Worm (Caenorhabditis elegans): ENCODE measurements around the gene C18E9.8.
A peak's percentile ranks its signal among the peaks of the same experiment; 100 is the strongest.

Gene C18E9.8

ce11 chrII:9029218-9029672, 41.4 kb upstream of the C18E9.8 start, which contains the start of gene F37B12.1:
Gene F37B12.1, minus strand, starts transcription at chrII:9029268.
- TF ChIP-seq blmp-1 (tag; optimal IDR thresholded peaks at IDR 0.05): peak; percentile 7
- TF ChIP-seq lin-35 (GFP tag; optimal IDR thresholded peaks at IDR 0.05): no peak
- TF ChIP-seq elt-3 (tag; optimal IDR thresholded peaks at IDR 0.05): peak in 1 of 6 experiments; percentile 14
- no peak for TF ChIP-seq ces-1 (GFP tag; optimal IDR thresholded peaks at IDR 0.05)

ce11 chrII:9028096-9028495, 40.2 kb upstream of the C18E9.8 start:
- TF ChIP-seq blmp-1 (tag; optimal IDR thresholded peaks at IDR 0.05) (peak; percentile 79), nhr-71 (tag; optimal IDR thresholded peaks at IDR 0.05) (peak; percentile 34), lin-15B (tag; optimal IDR thresholded peaks at IDR 0.05) (no peak), snu-23 (GFP tag; optimal IDR thresholded peaks at IDR 0.05) (peak; percentile 11), dpl-1 (GFP tag; optimal IDR thresholded peaks at IDR 0.05) (no peak), xbp-1 (tag; optimal IDR thresholded peaks at IDR 0.05) (no peak), nhr-19 (GFP tag; conservative IDR thresholded peaks at IDR 0.05) (0 out of 2 replicates have a peak, but pooled peaks have one; percentile 32), nhr-85 (tag) (peak; percentile 85), nhr-20 (tag; optimal IDR thresholded peaks at IDR 0.05) (peak; percentile 36), fkh-8 (tag; optimal IDR thresholded peaks at IDR 0.05) (no peak), elt-3 (tag; optimal IDR thresholded peaks at IDR 0.05) (peak; percentile 22 to 98 (median 56)), lin-14 (GFP tag; optimal IDR thresholded peaks at IDR 0.05) (peak; percentile 42)

DNA sequence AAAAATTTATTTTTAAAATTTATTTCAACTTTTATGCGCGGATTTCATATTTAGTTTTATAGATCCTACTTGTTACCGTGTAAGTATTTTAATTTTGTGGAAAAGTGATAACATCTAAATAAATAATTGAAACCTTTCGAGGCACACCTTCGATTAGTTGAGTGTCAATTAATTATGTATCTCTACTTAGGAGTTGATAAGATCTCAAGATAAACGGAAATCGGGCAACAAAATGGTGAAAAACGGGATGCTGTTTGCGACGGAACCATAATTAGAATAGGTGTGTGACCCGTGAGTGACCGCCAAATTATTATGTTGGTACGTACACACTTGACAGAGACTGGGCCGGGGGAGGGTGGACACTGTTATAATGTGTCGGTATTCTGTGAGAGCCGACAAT, 38.5 kb upstream of the C18E9.8 start:
- TF ChIP-seq dsc-1 (tag; optimal IDR thresholded peaks at IDR 0.05): no peak
- no peak for TF ChIP-seq sox-4 (tag; optimal IDR thresholded peaks at IDR 0.05)
- TF ChIP-seq ceh-90 (tag; optimal IDR thresholded peaks at IDR 0.05): no peak
- TF ChIP-seq nhr-76 (tag; optimal IDR thresholded peaks at IDR 0.05): no peak
- TF ChIP-seq aha-1 (tag; optimal IDR thresholded peaks at IDR 0.05): no peak
- TF ChIP-seq mdl-1 (tag; optimal IDR thresholded peaks at IDR 0.05): no peak
- no peak for TF ChIP-seq lin-13 (GFP tag; optimal IDR thresholded peaks at IDR 0.05)
- TF ChIP-seq snu-23 (GFP tag; optimal IDR thresholded peaks at IDR 0.05): no peak
- no peak for TF ChIP-seq nhr-28 (tag; optimal IDR thresholded peaks at IDR 0.05)
- TF ChIP-seq nhr-84 (tag; optimal IDR thresholded peaks at IDR 0.05): no peak
- TF ChIP-seq sup-37 (GFP tag; optimal IDR thresholded peaks at IDR 0.05): no peak
- no peak for TF ChIP-seq lin-39 (tag; optimal IDR thresholded peaks at IDR 0.05)
- TF ChIP-seq tbx-2 (tag; optimal IDR thresholded peaks at IDR 0.05): no peak
- peak; percentile 82 for TF ChIP-seq nhr-85 (tag)
- TF ChIP-seq pqm-1 (tag; optimal IDR thresholded peaks at IDR 0.05): no peak
- TF ChIP-seq lin-14 (GFP tag; optimal IDR thresholded peaks at IDR 0.05): peak; percentile 21
- TF ChIP-seq fkh-8 (tag; optimal IDR thresholded peaks at IDR 0.05): no peak
- TF ChIP-seq lin-35 (GFP tag; optimal IDR thresholded peaks at IDR 0.05): no peak
- peak; percentile 11 for TF ChIP-seq blmp-1 (tag; optimal IDR thresholded peaks at IDR 0.05)
- TF ChIP-seq zip-4 (GFP tag; optimal IDR thresholded peaks at IDR 0.05): no peak
- TF ChIP-seq rnt-1 (tag; optimal IDR thresholded peaks at IDR 0.05): peak; percentile 20
- no peak for TF ChIP-seq mab-9 (GFP tag; IDR thresholded peaks at IDR 0.05)
- TF ChIP-seq lsy-2 (tag; optimal IDR thresholded peaks at IDR 0.05): no peak
- TF ChIP-seq Y116A8C.19 (tag; optimal IDR thresholded peaks at IDR 0.05; ENCODE audit: borderline replicate concordance): no peak
- no peak for TF ChIP-seq lir-3 (tag; optimal IDR thresholded peaks at IDR 0.05; ENCODE audit: poor library complexity)
- no peak for TF ChIP-seq elt-3 (tag; optimal IDR thresholded peaks at IDR 0.05)
- no peak for TF ChIP-seq ets-5 (GFP tag; IDR thresholded peaks at IDR 0.05)

- TF ChIP-seq nhr-11 (tag; optimal IDR thresholded peaks at IDR 0.05) (no peak), ceh-88 (GFP tag; IDR thresholded peaks at IDR 0.05) (no peak), lin-13 (GFP tag; optimal IDR thresholded peaks at IDR 0.05) (no peak), sup-37 (GFP tag; optimal IDR thresholded peaks at IDR 0.05) (no peak), mdl-1 (tag; optimal IDR thresholded peaks at IDR 0.05) (no peak), ceh-82 (tag; optimal IDR thresholded peaks at IDR 0.05) (no peak), lsy-2 (tag; optimal IDR thresholded peaks at IDR 0.05) (no peak), lin-14 (GFP tag; optimal IDR thresholded peaks at IDR 0.05) (no peak), lin-15B (tag; optimal IDR thresholded peaks at IDR 0.05) (no peak), nhr-28 (tag; optimal IDR thresholded peaks at IDR 0.05) (no peak), aha-1 (tag; optimal IDR thresholded peaks at IDR 0.05) (no peak), lir-3 (tag; optimal IDR thresholded peaks at IDR 0.05; ENCODE audit: poor library complexity) (no peak), C34B4.2 (tag; optimal IDR thresholded peaks at IDR 0.05) (no peak), ztf-4 (tag; optimal IDR thresholded peaks at IDR 0.05) (no peak), lin-39 (tag; optimal IDR thresholded peaks at IDR 0.05) (no peak), C16A3.4 (tag; optimal IDR thresholded peaks at IDR 0.05) (no peak), snpc-4 (tag; optimal IDR thresholded peaks at IDR 0.05) (no peak), elt-3 (tag; optimal IDR thresholded peaks at IDR 0.05) (no peak), nhr-77 (tag; optimal IDR thresholded peaks at IDR 0.05) (no peak), dsc-1 (tag; optimal IDR thresholded peaks at IDR 0.05) (no peak)
Observed at ce11 chrII:9024312-9024711, 36.5 kb upstream of the C18E9.8 start.

Data from whole organism, L1 larva.